Worm (Caenorhabditis elegans) whole organism, L2 larva: Measurements from ENCODE around the gene ltah-1.2.
"Not testable (repeated sequence)": the region's sequence is repeated elsewhere in the genome, so short reads cannot be mapped to it uniquely, and the experiment has no call there.

ENCODE experiments used
- F13H6.1 ChIP-seq: sonication (generic microtip); optimal IDR thresholded peaks from 2 replicates; lab custom pipeline; 2016; ENCODE audit warnings: missing genetic modification characterization, missing compliant biosample characterization
- mdl-1 ChIP-seq, 2 experiments: fragments of 150-350 bp in 1 of 2; sonication (generic microtip) in 1 of 2; optimal IDR thresholded peaks; 2 replicates each; lab custom pipeline; 2017; ENCODE audit warnings: missing biosample characterization in 2 of 2, missing genetic modification characterization in 2 of 2
- nhr-6 ChIP-seq: fragments of 150-350 bp; optimal IDR thresholded peaks from 2 replicates; lab custom pipeline; 2014; ENCODE audit warnings: missing biosample characterization, missing genetic modification characterization
- unc-62 ChIP-seq: fragments of 150-350 bp; optimal IDR thresholded peaks from 2 replicates; lab custom pipeline; 2014; ENCODE audit warnings: missing biosample characterization, missing genetic modification reagents, missing genetic modification characterization

ce11 chrIV:3582806-3583205, 30.1 kb downstream of the ltah-1.2 start, which contains the start of gene blos-7:
- TF ChIP-seq mdl-1 (tag; optimal IDR thresholded peaks at IDR 0.05; lab: Kevin White, UChicago); unc-62 (GFP tag; lab: Kevin White, UChicago); F13H6.1 (tag; lab: Kevin White, UChicago); nhr-6 (tag; lab: Kevin White, UChicago): not testable (repeated sequence)
